Worm (Caenorhabditis elegans) whole organism, L4/young adult: ENCODE measurements around the gene T02G5.7.

Experiments
- W03F9.2 ChIP-seq: fragments of 150-350 bp; optimal IDR thresholded peaks from 2 replicates; lab custom pipeline; 2014; ENCODE audit warnings: missing biosample characterization, missing genetic modification characterization
- him-1 ChIP-seq: sonication (generic microtip); optimal IDR thresholded peaks from 2 replicates; lab custom pipeline; 2016; ENCODE audit warnings: missing genotype, missing genetic modification reagents, missing genetic modification characterization, missing compliant biosample characterization

ce11 chrII:7037659-7038342 is 37.6 kb upstream of the T02G5.7 start, which contains the start of gene cin-4:
- TF ChIP-seq W03F9.2 (tag; lab: Kevin White, UChicago) (no peak), him-1 (tag; lab: Kevin White, UChicago) (no peak)
